Worm (Caenorhabditis elegans): ENCODE measurements around the gene C56A3.4.

ce11 chrV:13559978-13560377 is 8.4 kb upstream of the C56A3.4 start, which contains the start of gene C56A3.8:
- TF ChIP-seq him-1 (tag; optimal IDR thresholded peaks at IDR 0.05) (no peak), W03F9.2 (tag; optimal IDR thresholded peaks at IDR 0.05) (no peak)

Measured in whole organism, L4/young adult.